Worm (Caenorhabditis elegans): ENCODE results near the gene F10C1.3.
A peak's percentile ranks its signal among the peaks of the same experiment; 100 is the strongest.

The F10C1.3 gene

DNA sequence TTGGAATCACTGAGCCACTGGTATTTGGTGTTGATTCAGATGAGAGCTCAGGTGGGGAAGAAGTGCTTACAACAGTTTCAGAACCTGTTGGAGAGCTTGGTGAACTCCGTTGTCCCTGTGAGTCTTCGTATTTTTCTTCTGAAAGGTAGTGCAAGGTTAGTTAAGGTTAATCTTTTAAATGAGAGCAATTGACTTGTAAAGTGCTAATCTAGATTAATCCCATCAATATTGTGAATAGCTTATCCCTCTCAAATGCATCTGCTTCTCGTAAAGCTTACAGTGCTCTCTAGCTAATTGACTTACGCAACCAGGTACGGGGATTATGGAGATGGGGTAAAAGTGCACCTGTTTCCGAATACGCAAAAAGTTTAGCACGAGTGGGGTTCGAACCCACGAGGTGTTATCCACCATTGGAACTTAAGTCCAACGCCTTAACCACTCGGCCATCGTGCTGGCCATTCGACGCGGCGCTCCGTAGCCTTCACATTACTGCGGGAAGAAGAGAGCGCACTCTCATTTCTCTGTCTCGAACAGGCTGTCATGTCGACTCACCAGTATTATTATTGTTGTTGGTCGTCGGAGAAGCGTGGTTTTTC is 15.1 kb upstream of the F10C1.3 start:
- TF ChIP-seq rnt-1 (tag; optimal IDR thresholded peaks at IDR 0.05) (no peak), hlh-30 (tag; optimal IDR thresholded peaks at IDR 0.05; ENCODE audit: insufficient read depth) (peak; percentile 39), dve-1 (tag; optimal IDR thresholded peaks at IDR 0.05) (peak; percentile 66), hlh-8 (tag; optimal IDR thresholded peaks at IDR 0.05) (no peak), hlh-6 (tag; optimal IDR thresholded peaks at IDR 0.05) (peak; percentile 48), fkh-10 (GFP tag; optimal IDR thresholded peaks at IDR 0.05) (no peak), C38D4.7 (GFP tag; optimal IDR thresholded peaks at IDR 0.05) (peak; percentile 60), hlh-13 (GFP tag; optimal IDR thresholded peaks at IDR 0.05) (peak; percentile 59), ref-2 (tag; optimal IDR thresholded peaks at IDR 0.05) (peak; percentile 59), ceh-19 (GFP tag; optimal IDR thresholded peaks at IDR 0.05) (no peak), T23F11.4 (GFP tag; optimal IDR thresholded peaks at IDR 0.05) (peak; percentile 51), zip-5 (tag; optimal IDR thresholded peaks at IDR 0.05) (peak; percentile 30), ceh-6 (GFP tag; optimal IDR thresholded peaks at IDR 0.05) (peak; percentile 68), ceh-45 (GFP tag; IDR thresholded peaks at IDR 0.05) (0 out of 2 replicates have a peak, but pooled peaks have one; percentile 20), unc-55 (GFP tag; optimal IDR thresholded peaks at IDR 0.05) (no peak), unc-86 (tag; optimal IDR thresholded peaks at IDR 0.05) (no peak), unc-42 (tag; optimal IDR thresholded peaks at IDR 0.05) (peak; percentile 30), sox-4 (tag; optimal IDR thresholded peaks at IDR 0.05) (peak; percentile 56), pros-1 (tag; optimal IDR thresholded peaks at IDR 0.05) (no peak), tbx-7 (tag; optimal IDR thresholded peaks at IDR 0.05) (no peak), ttx-3 (tag; optimal IDR thresholded peaks at IDR 0.05) (peak; percentile 36), ceh-22 (tag; optimal IDR thresholded peaks at IDR 0.05) (no peak), ceh-9 (tag; optimal IDR thresholded peaks at IDR 0.05) (no peak), Y22D7AL.16 (tag; optimal IDR thresholded peaks at IDR 0.05) (peak; percentile 18), ceh-34 (tag; optimal IDR thresholded peaks at IDR 0.05) (peak; percentile 31), lin-11 (tag; optimal IDR thresholded peaks at IDR 0.05) (peak; percentile 12), mec-3 (tag; optimal IDR thresholded peaks at IDR 0.05; ENCODE audit: borderline replicate concordance) (no peak), pag-3 (tag; optimal IDR thresholded peaks at IDR 0.05; ENCODE audit: borderline replicate concordance) (no peak), ets-4 (tag; optimal IDR thresholded peaks at IDR 0.05) (no peak), ceh-30 (tag; optimal IDR thresholded peaks at IDR 0.05) (no peak), ahr-1 (tag; optimal IDR thresholded peaks at IDR 0.05) (no peak), pqm-1 (tag; optimal IDR thresholded peaks at IDR 0.05) (peak; percentile 9), pha-2 (tag; optimal IDR thresholded peaks at IDR 0.05) (no peak), F13H6.1 (tag; optimal IDR thresholded peaks at IDR 0.05) (no peak), syd-9 (tag; optimal IDR thresholded peaks at IDR 0.05) (peak; percentile 35), ceh-18 (tag; optimal IDR thresholded peaks at IDR 0.05) (peak; percentile 37), ztf-16 (tag; optimal IDR thresholded peaks at IDR 0.05) (peak; percentile 28), dmd-4 (tag; optimal IDR thresholded peaks at IDR 0.05; ENCODE audit: borderline replicate concordance) (no peak), nfya-1 (tag; optimal IDR thresholded peaks at IDR 0.05) (peak; percentile 23), pax-1 (tag; optimal IDR thresholded peaks at IDR 0.05) (no peak), npax-4 (tag; optimal IDR thresholded peaks at IDR 0.05) (no peak), ceh-2 (tag; optimal IDR thresholded peaks at IDR 0.05) (peak; percentile 46), sdc-2 (tag; optimal IDR thresholded peaks at IDR 0.05) (peak; percentile 48), ceh-24 (tag; optimal IDR thresholded peaks at IDR 0.05) (peak; percentile 8), ceh-14 (tag; optimal IDR thresholded peaks at IDR 0.05) (peak; percentile 26), fax-1 (tag; optimal IDR thresholded peaks at IDR 0.05) (peak; percentile 38), ama-1 (optimal IDR thresholded peaks at IDR 0.05) (no peak), gmeb-2 (tag; optimal IDR thresholded peaks at IDR 0.05) (no peak), nhr-11 (tag; optimal IDR thresholded peaks at IDR 0.05) (no peak), sox-2 (GFP tag; IDR thresholded peaks at IDR 0.05) (no peak; the same call in 1 of the 2 replicates), ceh-48 (tag; optimal IDR thresholded peaks at IDR 0.05) (peak; percentile 33), pat-9 (tag; optimal IDR thresholded peaks at IDR 0.05) (peak; percentile 53)
